Worm (Caenorhabditis elegans) whole organism, L1 larva: ENCODE measurements around the gene T25D1.1.

ENCODE experiments used
- C04F5.9 ChIP-seq: sonication (generic microtip); optimal IDR thresholded peaks from 2 replicates; lab custom pipeline; 2016; ENCODE audit warnings: missing genetic modification characterization, missing compliant biosample characterization
- F16B12.6 ChIP-seq: fragments of 150-350 bp; optimal IDR thresholded peaks from 2 replicates; lab custom pipeline; 2014; ENCODE audit warnings: missing biosample characterization, missing genetic modification characterization
- aha-1 ChIP-seq: fragments of 150-350 bp; optimal IDR thresholded peaks from 2 replicates; lab custom pipeline; 2014; ENCODE audit warnings: missing biosample characterization, missing genetic modification characterization
- alr-1 ChIP-seq: fragments of 200-800 bp; sonication (Bioruptor generic); optimal IDR thresholded peaks from 2 replicates; lab custom pipeline; 2018; ENCODE audit warnings: borderline replicate concordance, mild to moderate bottlenecking, missing genetic modification characterization, missing compliant biosample characterization
- ama-1 ChIP-seq: fragments of 150-350 bp; optimal IDR thresholded peaks from 2 replicates; lab custom pipeline; 2014
- blmp-1 ChIP-seq: fragments of 150-350 bp; optimal IDR thresholded peaks from 2 replicates; lab custom pipeline; 2014; ENCODE audit warnings: missing biosample characterization, missing genetic modification characterization
- ceh-63 ChIP-seq: fragments of 200-800 bp; sonication (Bioruptor generic); optimal IDR thresholded peaks from 2 replicates; lab custom pipeline; 2018; ENCODE audit warnings: mild to moderate bottlenecking, missing genetic modification characterization, missing compliant biosample characterization
- ceh-82 ChIP-seq, 3 experiments: fragments of 150-350 bp in 1 of 3; sonication (generic microtip) in 2 of 3; optimal IDR thresholded peaks; 2 replicates each; lab custom pipeline; 2014 to 2017; ENCODE audit warnings: missing biosample characterization in 3 of 3, missing genetic modification characterization in 3 of 3
- ceh-88 ChIP-seq: fragments of 200-800 bp; sonication (Bioruptor generic); IDR thresholded peaks from 2 replicates; pipeline ENCODE4 v1.3.6; 2022; ENCODE audit warnings: missing genetic modification characterization, missing compliant biosample characterization
- ceh-90 ChIP-seq: sonication (generic microtip); optimal IDR thresholded peaks from 2 replicates; lab custom pipeline; 2016; ENCODE audit warnings: missing genetic modification characterization, missing compliant biosample characterization
- ces-1 ChIP-seq: fragments of 150-350 bp; optimal IDR thresholded peaks from 2 replicates; lab custom pipeline; 2014; ENCODE audit warnings: missing biosample characterization, missing genetic modification reagents, missing genetic modification characterization
- dsc-1 ChIP-seq: sonication (generic microtip); optimal IDR thresholded peaks from 2 replicates; lab custom pipeline; 2016; ENCODE audit warnings: mild to moderate bottlenecking, missing genetic modification characterization, missing compliant biosample characterization
- egl-27 ChIP-seq, 2 experiments: fragments of 150-350 bp in 1 of 2; sonication (generic microtip); optimal IDR thresholded peaks; 3 replicates each; lab custom pipeline; 2017 to 2018; ENCODE audit warnings: missing biosample characterization in 2 of 2, missing genetic modification characterization in 2 of 2, missing genetic modification reagents in 2 of 2
- elt-2 ChIP-seq: sonication (generic microtip); optimal IDR thresholded peaks from 2 replicates; lab custom pipeline; 2016; ENCODE audit warnings: missing genetic modification characterization, mild to moderate bottlenecking, inconsistent platforms, missing compliant biosample characterization, missing genetic modification reagents
- elt-3 ChIP-seq, 6 experiments: fragments of 150-350 bp in 1 of 6; sonication (generic microtip); optimal IDR thresholded peaks; 2 replicates each; lab custom pipeline; 2017 to 2018; ENCODE audit warnings: missing biosample characterization in 6 of 6, missing genetic modification characterization in 6 of 6, inconsistent platforms in 1 of 6
- ets-5 ChIP-seq: fragments of 200-800 bp; sonication (Bioruptor generic); IDR thresholded peaks from 2 replicates; pipeline ENCODE4 v1.3.6; 2022; ENCODE audit warnings: missing genetic modification characterization, missing compliant biosample characterization
- fkh-4 ChIP-seq: sonication (generic microtip); optimal IDR thresholded peaks from 2 replicates; lab custom pipeline; 2016; ENCODE audit warnings: missing compliant biosample characterization, missing genetic modification characterization, borderline replicate concordance
- fkh-8 ChIP-seq: sonication (generic microtip); optimal IDR thresholded peaks from 2 replicates; lab custom pipeline; 2016; ENCODE audit warnings: mild to moderate bottlenecking, missing genetic modification characterization, missing compliant biosample characterization
- fos-1 ChIP-seq: fragments of 150-350 bp; optimal IDR thresholded peaks from 2 replicates; lab custom pipeline; 2014; ENCODE audit warnings: missing biosample characterization, missing genetic modification characterization
- hpl-2 ChIP-seq: fragments of 150-350 bp; optimal IDR thresholded peaks from 2 replicates; lab custom pipeline; 2014; ENCODE audit warnings: missing biosample characterization, missing genetic modification reagents, missing genetic modification characterization
- irx-1 ChIP-seq: sonication (generic microtip); optimal IDR thresholded peaks from 2 replicates; lab custom pipeline; 2016; ENCODE audit warnings: missing genetic modification characterization, missing compliant biosample characterization
- jun-1 ChIP-seq: fragments of 150-350 bp; optimal IDR thresholded peaks from 2 replicates; lab custom pipeline; 2014; ENCODE audit warnings: missing biosample characterization, missing genetic modification reagents, missing genetic modification characterization
- lin-39 ChIP-seq: fragments of 150-350 bp; optimal IDR thresholded peaks from 2 replicates; lab custom pipeline; 2014; ENCODE audit warnings: missing biosample characterization, missing genetic modification reagents, missing genetic modification characterization
- lir-3 ChIP-seq: sonication (generic microtip); optimal IDR thresholded peaks from 2 replicates; lab custom pipeline; 2016; ENCODE audit warnings: mild to moderate bottlenecking, missing genetic modification characterization, moderate library complexity, missing compliant biosample characterization; ENCODE audit not compliant: poor library complexity
- lsy-2 ChIP-seq, 2 experiments: fragments of 150-350 bp; optimal IDR thresholded peaks; 2 replicates each; lab custom pipeline; 2014; ENCODE audit warnings: missing biosample characterization in 2 of 2, missing genetic modification characterization in 2 of 2
- mab-9 ChIP-seq: fragments of 200-800 bp; sonication (Bioruptor generic); IDR thresholded peaks from 2 replicates; pipeline ENCODE4 v1.3.6; 2022; ENCODE audit warnings: missing genetic modification reagents, missing genetic modification characterization, missing compliant biosample characterization
- mdl-1 ChIP-seq, 2 experiments: fragments of 150-350 bp; optimal IDR thresholded peaks; 2 replicates each; lab custom pipeline; 2014 to 2017; ENCODE audit warnings: missing biosample characterization in 2 of 2, missing genetic modification characterization in 2 of 2, inconsistent platforms in 1 of 2
- mef-2 ChIP-seq: fragments of 150-350 bp; optimal IDR thresholded peaks from 2 replicates; lab custom pipeline; 2014; ENCODE audit warnings: missing biosample characterization, missing genetic modification characterization
- nhr-19 ChIP-seq: fragments of 200-800 bp; sonication (Bioruptor generic); conservative IDR thresholded peaks from 2 replicates; pipeline ENCODE4 v1.3.6; 2022; ENCODE audit warnings: missing genetic modification characterization, missing compliant biosample characterization
- nhr-20 ChIP-seq: sonication (generic microtip); optimal IDR thresholded peaks from 2 replicates; lab custom pipeline; 2016; ENCODE audit warnings: mild to moderate bottlenecking, missing genetic modification characterization, missing compliant biosample characterization
- nhr-47 ChIP-seq: sonication (generic microtip); optimal IDR thresholded peaks from 2 replicates; lab custom pipeline; 2016; ENCODE audit warnings: mild to moderate bottlenecking, missing genetic modification characterization, moderate library complexity, missing compliant biosample characterization
- nhr-76 ChIP-seq: sonication (generic microtip); optimal IDR thresholded peaks from 2 replicates; lab custom pipeline; 2017; ENCODE audit warnings: missing biosample characterization, missing genetic modification characterization
- nhr-85 ChIP-seq: sonication (generic microtip); peaks from one replicate; lab custom pipeline; 2016; ENCODE audit warnings: missing genetic modification characterization, inconsistent platforms, missing compliant biosample characterization
- nhr-90 ChIP-seq: sonication (generic microtip); optimal IDR thresholded peaks from 2 replicates; lab custom pipeline; 2016; ENCODE audit warnings: mild to moderate bottlenecking, missing genetic modification characterization, missing compliant biosample characterization; ENCODE audit not compliant: poor library complexity
- pqm-1 ChIP-seq: sonication (generic microtip); optimal IDR thresholded peaks from 3 replicates; lab custom pipeline; 2017; ENCODE audit warnings: missing biosample characterization, missing genetic modification characterization
- rnt-1 ChIP-seq: sonication (generic microtip); optimal IDR thresholded peaks from 2 replicates; lab custom pipeline; 2016; ENCODE audit warnings: mild to moderate bottlenecking, missing genetic modification characterization, moderate library complexity, missing compliant biosample characterization
- skn-1 ChIP-seq: fragments of 150-350 bp; optimal IDR thresholded peaks from 2 replicates; lab custom pipeline; 2014; ENCODE audit warnings: missing biosample characterization, missing genetic modification characterization
- snpc-4 ChIP-seq: fragments of 150-350 bp; optimal IDR thresholded peaks from 2 replicates; lab custom pipeline; 2014; ENCODE audit warnings: missing biosample characterization, missing genetic modification characterization
- snu-23 ChIP-seq: sonication (generic microtip); optimal IDR thresholded peaks from 2 replicates; lab custom pipeline; 2016; ENCODE audit warnings: missing genetic modification characterization, missing compliant biosample characterization
- sox-4 ChIP-seq: sonication (generic microtip); optimal IDR thresholded peaks from 2 replicates; lab custom pipeline; 2016; ENCODE audit warnings: missing genetic modification characterization, missing compliant biosample characterization
- swsn-7 ChIP-seq: sonication (generic microtip); optimal IDR thresholded peaks from 2 replicates; lab custom pipeline; 2016; ENCODE audit warnings: missing genetic modification characterization, missing compliant biosample characterization
- unc-130 ChIP-seq: fragments of 150-350 bp; optimal IDR thresholded peaks from 2 replicates; lab custom pipeline; 2017; ENCODE audit warnings: missing biosample characterization, missing genetic modification characterization, inconsistent platforms
- unc-30 ChIP-seq: sonication (generic microtip); optimal IDR thresholded peaks from 2 replicates; lab custom pipeline; 2017; ENCODE audit warnings: missing biosample characterization, missing genetic modification characterization
- unc-98 ChIP-seq: fragments of 200-800 bp; sonication (Bioruptor generic); IDR thresholded peaks from 2 replicates; pipeline ENCODE4 v1.3.6; 2022; ENCODE audit warnings: missing genetic modification characterization, missing compliant biosample characterization
- vab-15 ChIP-seq: sonication (generic microtip); optimal IDR thresholded peaks from 2 replicates; lab custom pipeline; 2017; ENCODE audit warnings: missing genotype, mild to moderate bottlenecking, missing genetic modification characterization, missing compliant biosample characterization
- ztf-4 ChIP-seq: fragments of 150-350 bp; optimal IDR thresholded peaks from 2 replicates; lab custom pipeline; 2014; ENCODE audit warnings: missing biosample characterization, missing genetic modification characterization

Gene T25D1.1

DNA sequence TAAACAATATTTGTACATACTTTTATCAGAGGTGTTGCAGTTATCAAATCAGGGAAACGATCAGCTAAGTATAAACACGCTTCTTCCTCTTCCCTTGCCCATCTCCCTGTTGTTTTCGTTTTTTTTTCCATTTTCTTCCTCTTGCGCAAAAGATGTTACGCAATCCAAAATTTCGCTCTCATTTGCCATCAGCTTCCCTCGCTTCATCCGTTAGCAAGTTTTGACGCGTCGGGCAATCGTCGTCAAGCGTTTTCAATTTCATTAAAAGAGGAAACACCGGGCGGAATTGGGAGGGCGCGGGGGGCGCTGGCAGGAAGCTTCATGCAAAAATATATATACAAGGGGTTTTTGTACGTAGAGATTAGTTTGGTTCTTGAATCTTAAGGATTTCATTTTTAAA lies 10.3 kb downstream of the T25D1.1 start:
- TF ChIP-seq ets-5 (GFP tag; lab: Robert Waterston, UW) (no peak), lir-3 (tag; lab: Kevin White, UChicago) (no peak), blmp-1 (peak; percentile 95), ztf-4 (tag; lab: Kevin White, UChicago) (no peak)

DNA sequence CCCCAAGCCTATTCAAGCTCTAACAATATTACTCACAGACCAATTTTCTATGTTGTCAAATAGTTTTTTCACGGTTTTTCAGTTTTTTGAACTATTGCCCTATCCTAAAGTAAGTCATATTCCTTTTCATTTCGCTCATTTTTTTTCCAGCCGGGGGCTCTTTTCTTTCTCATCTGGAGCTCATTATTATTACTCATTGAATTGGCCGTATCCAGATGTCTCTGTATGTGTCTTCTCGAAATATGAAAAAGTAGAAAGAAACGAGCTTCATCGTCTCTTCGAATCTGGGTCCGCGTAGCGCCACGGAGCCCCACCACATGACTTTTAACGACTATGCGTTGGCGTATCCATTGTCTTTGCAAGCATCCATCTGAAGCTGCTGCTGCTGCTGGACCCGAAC lies 10.8 kb downstream of the T25D1.1 start:
- TF ChIP-seq ceh-82 (tag; optimal IDR thresholded peaks at IDR 0.05; lab: Kevin White, UChicago) (no peak), dsc-1 (tag; lab: Kevin White, UChicago) (peak; percentile 98), unc-30 (no peak), fkh-4 (tag; lab: Kevin White, UChicago) (peak; percentile 91)

DNA sequence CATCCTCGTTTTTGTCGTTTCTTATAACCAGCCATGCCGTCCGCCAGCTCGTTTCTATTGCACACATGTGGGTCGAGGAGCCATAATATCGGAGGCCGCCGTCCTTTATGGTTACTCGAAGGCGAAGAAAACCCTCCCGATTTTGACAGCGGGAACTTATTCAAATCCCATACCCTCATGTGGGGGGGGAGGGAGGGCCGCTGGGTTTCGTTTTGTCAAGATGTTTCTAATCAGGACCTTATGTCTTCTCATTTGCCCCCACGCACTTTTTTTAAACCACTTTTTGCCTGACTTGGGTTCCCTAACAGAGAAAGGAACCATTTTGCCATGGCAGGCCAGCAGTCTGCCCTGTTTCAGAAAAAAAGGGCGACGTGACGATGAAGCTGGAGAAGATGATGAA lies 12.9 kb downstream of the T25D1.1 start:
- no peak for TF ChIP-seq jun-1 (tag; lab: Kevin White, UChicago)
- no peak for TF ChIP-seq irx-1 (tag; lab: Kevin White, UChicago)
- peak; percentile 81 for TF ChIP-seq dsc-1 (tag; lab: Kevin White, UChicago)
- TF ChIP-seq snpc-4 (tag; lab: Kevin White, UChicago), result no peak
- TF ChIP-seq unc-30, result no peak
- TF ChIP-seq nhr-90, result no peak
- no peak for TF ChIP-seq vab-15
- TF ChIP-seq swsn-7 (tag; lab: Kevin White, UChicago), result no peak
- TF ChIP-seq mab-9 (GFP tag; lab: Robert Waterston, UW), result no peak
- no peak for TF ChIP-seq ceh-88 (GFP tag; lab: Robert Waterston, UW)
- no peak for TF ChIP-seq alr-1 (tag; lab: Kevin White, UChicago)
- peak; percentile 74 for TF ChIP-seq fkh-4 (tag; lab: Kevin White, UChicago)

DNA sequence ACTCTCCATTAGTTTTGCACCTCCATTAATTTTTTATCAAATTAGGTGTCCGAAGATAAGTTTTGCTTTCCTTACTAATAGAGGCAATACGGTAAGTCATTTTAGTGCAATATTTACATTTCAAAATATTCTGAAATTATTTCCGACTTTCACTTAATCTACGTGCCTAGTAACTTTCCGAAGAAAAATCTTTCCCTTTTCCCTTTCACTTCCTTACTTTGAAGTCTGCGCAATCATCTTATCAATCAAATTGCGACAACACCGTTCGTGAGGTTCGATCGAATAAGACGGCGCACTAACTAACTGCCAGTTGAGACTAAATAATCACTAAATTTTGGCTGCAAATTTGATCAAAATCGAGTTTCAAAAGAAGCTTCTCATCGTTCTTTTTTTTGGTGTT lies 14.2 kb downstream of the T25D1.1 start:
- no peak for TF ChIP-seq skn-1 (tag; lab: Kevin White, UChicago)
- peak; percentile 87 for TF ChIP-seq blmp-1

DNA sequence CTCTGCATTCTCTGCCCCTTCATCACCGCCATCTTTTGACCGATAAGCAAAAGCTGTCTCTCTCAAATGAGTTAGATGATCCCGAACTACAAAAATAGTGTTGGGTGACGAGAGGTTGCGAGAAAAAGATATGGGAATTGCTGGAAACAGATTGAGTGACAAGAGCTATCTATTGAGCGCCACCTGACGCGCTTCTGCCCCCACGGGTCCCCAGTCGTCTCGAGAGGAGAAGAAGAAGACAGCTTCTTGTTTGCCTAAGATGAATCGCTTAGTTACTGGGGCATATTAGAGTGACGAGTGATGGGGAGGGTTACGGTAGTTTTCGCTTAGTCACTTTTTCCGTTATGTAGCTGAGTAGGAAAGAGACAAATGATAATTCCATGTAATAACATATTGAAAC lies 14.9 kb downstream of the T25D1.1 start:
- TF ChIP-seq F16B12.6 (tag; lab: Kevin White, UChicago), result no peak
- TF ChIP-seq nhr-76 (tag; lab: Kevin White, UChicago), result no peak
- no peak for TF ChIP-seq egl-27 (tag; optimal IDR thresholded peaks at IDR 0.05; lab: Kevin White, UChicago)
- TF ChIP-seq aha-1, result no peak
- no peak for TF ChIP-seq ceh-63 (GFP tag; lab: Kevin White, UChicago)
- no peak for TF ChIP-seq elt-3 (tag; optimal IDR thresholded peaks at IDR 0.05; lab: Kevin White, UChicago)
- TF ChIP-seq mdl-1 (tag; optimal IDR thresholded peaks at IDR 0.05; lab: Kevin White, UChicago), result no peak
- TF ChIP-seq ceh-90, result no peak
- peak; percentile 69 for TF ChIP-seq nhr-19 (GFP tag; lab: Robert Waterston, UW)
- TF ChIP-seq nhr-47 (tag; lab: Kevin White, UChicago), result peak; percentile 13
- TF ChIP-seq pqm-1 (tag; lab: Kevin White, UChicago), result no peak
- TF ChIP-seq unc-98 (GFP tag; lab: Robert Waterston, UW), result no peak
- TF ChIP-seq ces-1, result no peak
- TF ChIP-seq nhr-20 (tag; lab: Kevin White, UChicago), result peak; percentile 30
- no peak for TF ChIP-seq hpl-2 (GFP tag; lab: Kevin White, UChicago)
- TF ChIP-seq sox-4, result no peak
- no peak for TF ChIP-seq alr-1 (tag; lab: Kevin White, UChicago)
- no peak for TF ChIP-seq C04F5.9
- TF ChIP-seq lin-39 (tag; lab: Kevin White, UChicago), result peak; percentile 28
- TF ChIP-seq elt-2 (tag; lab: Kevin White, UChicago), result no peak
- TF ChIP-seq rnt-1 (tag; lab: Kevin White, UChicago), result peak; percentile 77
- no peak for TF ChIP-seq nhr-85 (tag; lab: Kevin White, UChicago)
- no peak for TF ChIP-seq mef-2 (tag; lab: Kevin White, UChicago)
- TF ChIP-seq ama-1 (lab: Kevin White, UChicago), result no peak
- no peak for TF ChIP-seq dsc-1 (tag; lab: Kevin White, UChicago)
- peak; percentile 51 for TF ChIP-seq snu-23 (GFP tag; lab: Kevin White, UChicago)
- TF ChIP-seq lir-3 (tag; lab: Kevin White, UChicago), result no peak
- TF ChIP-seq fos-1 (tag; lab: Kevin White, UChicago), result no peak
- TF ChIP-seq lsy-2 (tag; optimal IDR thresholded peaks at IDR 0.05; lab: Kevin White, UChicago), result peak; percentile 44 to 65
- TF ChIP-seq fkh-8 (tag; lab: Kevin White, UChicago), result no peak
- peak; percentile 25 for TF ChIP-seq unc-130 (tag; lab: Kevin White, UChicago)
